Worm (Caenorhabditis elegans) whole organism, young adult: Measurements from ENCODE around the gene sre-52.

Source experiments
- B0261.1 ChIP-seq: sonication (generic microtip); optimal IDR thresholded peaks from 2 replicates; lab custom pipeline; 2016; ENCODE audit warnings: mild to moderate bottlenecking, missing genetic modification characterization, moderate library complexity, missing compliant biosample characterization
- F23B12.7 ChIP-seq: sonication (generic microtip); optimal IDR thresholded peaks from 2 replicates; lab custom pipeline; 2017; ENCODE audit warnings: missing genetic modification characterization, mild to moderate bottlenecking, missing compliant biosample characterization, antibody characterized with exemption, moderate library complexity; ENCODE audit not compliant: insufficient read depth
- F33H1.4 ChIP-seq: fragments of 200-800 bp; sonication (Bioruptor generic); IDR thresholded peaks from 2 replicates; pipeline ENCODE4 v1.3.6; 2022; ENCODE audit warnings: missing genetic modification reagents, missing genetic modification characterization, missing compliant biosample characterization
- F37B4.10 ChIP-seq: fragments of 200-800 bp; sonication (Bioruptor generic); IDR thresholded peaks from 2 replicates; pipeline ENCODE4 v1.3.6; 2022; ENCODE audit warnings: missing genetic modification characterization, missing compliant biosample characterization
- F52B5.7 ChIP-seq: sonication (generic microtip); optimal IDR thresholded peaks from 2 replicates; lab custom pipeline; 2016; ENCODE audit warnings: mild to moderate bottlenecking, missing genetic modification characterization, missing compliant biosample characterization
- K11D2.4 ChIP-seq: fragments of 200-800 bp; sonication (Bioruptor generic); IDR thresholded peaks from 2 replicates; pipeline ENCODE4 v1.3.6; 2022; ENCODE audit warnings: missing genetic modification reagents, missing genetic modification characterization, missing compliant biosample characterization
- K12H6.12 ChIP-seq: fragments of 200-800 bp; sonication (Bioruptor generic); optimal IDR thresholded peaks from 2 replicates; lab custom pipeline; 2018; ENCODE audit warnings: mild to moderate bottlenecking, missing genetic modification characterization, missing compliant biosample characterization
- T07F8.4 ChIP-seq: sonication (generic microtip); optimal IDR thresholded peaks from 2 replicates; lab custom pipeline; 2016; ENCODE audit warnings: mild to moderate bottlenecking, missing genetic modification characterization, moderate library complexity, missing compliant biosample characterization
- T26A5.8 ChIP-seq: sonication (generic microtip); optimal IDR thresholded peaks from 2 replicates; lab custom pipeline; 2016; ENCODE audit warnings: missing genetic modification characterization, missing compliant biosample characterization
- Y53G8AR.9 ChIP-seq: fragments of 200-800 bp; sonication (Bioruptor generic); conservative IDR thresholded peaks from 2 replicates; pipeline ENCODE4 v1.3.6; 2022; ENCODE audit warnings: missing genetic modification reagents, missing genetic modification characterization, missing compliant biosample characterization
- Y67H2A.10 ChIP-seq: fragments of 200-800 bp; sonication (Bioruptor generic); conservative IDR thresholded peaks from 2 replicates; pipeline ENCODE4 v1.3.6; 2022; ENCODE audit warnings: missing genetic modification reagents, missing genetic modification characterization, missing compliant biosample characterization
- Y79H2A.3 ChIP-seq: fragments of 200-800 bp; sonication (Bioruptor generic); conservative IDR thresholded peaks from 2 replicates; pipeline ENCODE4 v1.3.6; 2022; ENCODE audit warnings: missing genetic modification reagents, missing genetic modification characterization, missing compliant biosample characterization
- aptf-2 ChIP-seq: fragments of 200-800 bp; sonication (Bioruptor generic); conservative IDR thresholded peaks from 2 replicates; pipeline ENCODE4 v1.3.6; 2022; ENCODE audit warnings: missing genetic modification reagents, missing genetic modification characterization, missing compliant biosample characterization
- atf-7 ChIP-seq: sonication (generic microtip); optimal IDR thresholded peaks from 2 replicates; lab custom pipeline; 2017; ENCODE audit warnings: mild to moderate bottlenecking, missing genetic modification characterization, missing compliant biosample characterization
- attf-6 ChIP-seq: fragments of 200-800 bp; sonication (Bioruptor generic); IDR thresholded peaks from 2 replicates; pipeline ENCODE4 v1.3.6; 2022; ENCODE audit warnings: missing genetic modification reagents, missing genetic modification characterization, missing compliant biosample characterization
- cebp-1 ChIP-seq, 2 experiments: fragments of 200-800 bp in 1 of 2; sonication (Bioruptor generic) in 1 of 2; sonication (generic microtip) in 1 of 2; IDR thresholded peaks in 1 of 2; optimal IDR thresholded peaks in 1 of 2; 2 replicates each; pipeline versions ENCODE4 v1.3.6 to Lab custom; 2017 to 2022; ENCODE audit warnings: missing compliant biosample characterization in 2 of 2, missing genetic modification characterization in 2 of 2, mild to moderate bottlenecking in 1 of 2, missing genetic modification reagents in 1 of 2, moderate library complexity in 1 of 2
- cebp-2 ChIP-seq: fragments of 200-800 bp; sonication (Bioruptor generic); IDR thresholded peaks from 2 replicates; pipeline ENCODE4 v1.3.6; 2022; ENCODE audit warnings: missing genetic modification characterization, missing compliant biosample characterization
- ceh-40 ChIP-seq: fragments of 200-800 bp; sonication (Bioruptor generic); IDR thresholded peaks from 2 replicates; pipeline ENCODE4 v1.3.6; 2022; ENCODE audit warnings: missing genetic modification characterization, missing compliant biosample characterization
- ceh-58 ChIP-seq: fragments of 200-800 bp; sonication (Bioruptor generic); IDR thresholded peaks from 2 replicates; pipeline ENCODE4 v1.3.6; 2022; ENCODE audit warnings: missing genetic modification characterization, missing compliant biosample characterization
- chd-7 ChIP-seq: sonication (generic microtip); optimal IDR thresholded peaks from 2 replicates; lab custom pipeline; 2016; ENCODE audit warnings: mild to moderate bottlenecking, missing genetic modification characterization, moderate library complexity, missing compliant biosample characterization
- dox-1 ChIP-seq: fragments of 200-800 bp; sonication (Bioruptor generic); IDR thresholded peaks from 2 replicates; pipeline ENCODE4 v1.3.6; 2022; ENCODE audit warnings: missing genetic modification reagents, missing genetic modification characterization, missing compliant biosample characterization
- dpff-1 ChIP-seq: sonication (generic microtip); optimal IDR thresholded peaks from 2 replicates; lab custom pipeline; 2017; ENCODE audit warnings: mild to moderate bottlenecking, missing genetic modification characterization, missing compliant biosample characterization
- egl-44 ChIP-seq: fragments of 200-800 bp; sonication (Bioruptor generic); IDR thresholded peaks from 2 replicates; pipeline ENCODE4 v1.3.6; 2022; ENCODE audit warnings: missing genetic modification reagents, missing genetic modification characterization, missing compliant biosample characterization
- ekl-4 ChIP-seq: fragments of 200-800 bp; sonication (Bioruptor generic); IDR thresholded peaks from 2 replicates; pipeline ENCODE4 v1.3.6; 2022; ENCODE audit warnings: missing genetic modification reagents, missing genetic modification characterization, missing compliant biosample characterization
- him-1 ChIP-seq: sonication (generic microtip); optimal IDR thresholded peaks from 2 replicates; lab custom pipeline; 2016; ENCODE audit warnings: missing genotype, missing genetic modification reagents, missing genetic modification characterization, missing compliant biosample characterization
- hlh-12 ChIP-seq: sonication (generic microtip); optimal IDR thresholded peaks from 2 replicates; lab custom pipeline; 2016; ENCODE audit warnings: missing genetic modification characterization, missing compliant biosample characterization
- hsf-1 ChIP-seq: fragments of 200-800 bp; sonication (Bioruptor generic); IDR thresholded peaks from 2 replicates; pipeline ENCODE4 v1.3.6; 2022; ENCODE audit warnings: missing genetic modification reagents, missing genetic modification characterization, missing compliant biosample characterization
- lag-1 ChIP-seq: fragments of 200-800 bp; sonication (Bioruptor generic); IDR thresholded peaks from 2 replicates; pipeline ENCODE4 v1.3.6; 2022; ENCODE audit warnings: missing genetic modification reagents, missing genetic modification characterization, missing compliant biosample characterization
- lin-26 ChIP-seq: fragments of 200-800 bp; sonication (Bioruptor generic); IDR thresholded peaks from 2 replicates; pipeline ENCODE4 v1.3.6; 2022; ENCODE audit warnings: missing genetic modification reagents, missing genetic modification characterization, missing compliant biosample characterization
- lin-35 ChIP-seq, 3 experiments: fragments of 150-350 bp in 2 of 3; sonication (generic microtip) in 1 of 3; optimal IDR thresholded peaks; 2 replicates each; lab custom pipeline; 2014 to 2018; ENCODE audit warnings: missing biosample characterization in 3 of 3, missing genetic modification characterization in 3 of 3, missing genetic modification reagents in 3 of 3
- madf-8 ChIP-seq: fragments of 200-800 bp; sonication (Bioruptor generic); conservative IDR thresholded peaks from 2 replicates; pipeline ENCODE4 v1.3.6; 2022; ENCODE audit warnings: missing genetic modification reagents, missing genetic modification characterization, missing compliant biosample characterization
- mcd-1 ChIP-seq: fragments of 200-800 bp; sonication (Bioruptor generic); IDR thresholded peaks from 2 replicates; pipeline ENCODE4 v1.3.6; 2022; ENCODE audit warnings: missing genetic modification reagents, missing genetic modification characterization, missing compliant biosample characterization
- mel-28 ChIP-seq: sonication (generic microtip); optimal IDR thresholded peaks from 2 replicates; lab custom pipeline; 2016; ENCODE audit warnings: borderline replicate concordance, mild to moderate bottlenecking, missing genetic modification characterization, missing compliant biosample characterization
- mes-4 ChIP-seq: sonication (generic microtip); optimal IDR thresholded peaks from 2 replicates; lab custom pipeline; 2016; ENCODE audit warnings: missing genotype, missing genetic modification characterization, missing compliant biosample characterization
- nfya-1 ChIP-seq: sonication (generic microtip); optimal IDR thresholded peaks from 2 replicates; lab custom pipeline; 2017; ENCODE audit warnings: antibody characterized with exemption, missing compliant biosample characterization, missing genetic modification characterization, borderline replicate concordance; ENCODE audit not compliant: insufficient read depth
- nfyb-1 ChIP-seq: fragments of 200-800 bp; sonication (Bioruptor generic); IDR thresholded peaks from 2 replicates; pipeline ENCODE4 v1.3.6; 2022; ENCODE audit warnings: missing genetic modification reagents, missing genetic modification characterization, missing compliant biosample characterization
- nhr-120 ChIP-seq: fragments of 200-800 bp; sonication (Bioruptor generic); IDR thresholded peaks from 2 replicates; pipeline ENCODE4 v1.3.6; 2022; ENCODE audit warnings: missing genetic modification characterization, missing compliant biosample characterization
- nhr-27 ChIP-seq: fragments of 200-800 bp; sonication (Bioruptor generic); optimal IDR thresholded peaks from 2 replicates; lab custom pipeline; 2018; ENCODE audit warnings: mild to moderate bottlenecking, missing genetic modification characterization, moderate library complexity, missing compliant biosample characterization
- pbrm-1 ChIP-seq: fragments of 200-800 bp; sonication (Bioruptor generic); IDR thresholded peaks from 2 replicates; pipeline ENCODE4 v1.3.6; 2022; ENCODE audit warnings: missing genetic modification reagents, missing genetic modification characterization, missing compliant biosample characterization
- pha-4 ChIP-seq: fragments of 150-350 bp; sonication (generic microtip); optimal IDR thresholded peaks from 2 replicates; lab custom pipeline; 2014; ENCODE audit warnings: missing biosample characterization, missing genetic modification reagents, missing genetic modification characterization
- rpc-1 ChIP-seq, 2 experiments: fragments of 150-350 bp in 1 of 2; sonication (generic microtip) in 1 of 2; optimal IDR thresholded peaks; 2 replicates each; lab custom pipeline; 2014 to 2018; ENCODE audit warnings: missing biosample characterization in 1 of 2, missing genetic modification characterization in 1 of 2, missing genetic modification reagents in 1 of 2, missing genotype in 1 of 2
- snpc-3.4 ChIP-seq: sonication (generic microtip); optimal IDR thresholded peaks from 2 replicates; lab custom pipeline; 2017; ENCODE audit warnings: missing genetic modification characterization, mild to moderate bottlenecking, missing compliant biosample characterization, antibody characterized with exemption, moderate library complexity, missing genotype, missing genetic modification reagents
- tbp1 ChIP-seq: fragments of 200-800 bp; sonication (Bioruptor generic); optimal IDR thresholded peaks from 2 replicates; lab custom pipeline; 2018; ENCODE audit warnings: mild to moderate bottlenecking, missing genetic modification characterization, missing compliant biosample characterization
- unc-62 ChIP-seq: fragments of 150-350 bp; optimal IDR thresholded peaks from 2 replicates; lab custom pipeline; 2014; ENCODE audit warnings: missing biosample characterization, missing genetic modification reagents, missing genetic modification characterization
- zfh-2 ChIP-seq: fragments of 200-800 bp; sonication (Bioruptor generic); conservative IDR thresholded peaks from 2 replicates; pipeline ENCODE4 v1.3.6; 2022; ENCODE audit warnings: missing genetic modification reagents, missing genetic modification characterization, missing compliant biosample characterization

sre-52 gene

DNA sequence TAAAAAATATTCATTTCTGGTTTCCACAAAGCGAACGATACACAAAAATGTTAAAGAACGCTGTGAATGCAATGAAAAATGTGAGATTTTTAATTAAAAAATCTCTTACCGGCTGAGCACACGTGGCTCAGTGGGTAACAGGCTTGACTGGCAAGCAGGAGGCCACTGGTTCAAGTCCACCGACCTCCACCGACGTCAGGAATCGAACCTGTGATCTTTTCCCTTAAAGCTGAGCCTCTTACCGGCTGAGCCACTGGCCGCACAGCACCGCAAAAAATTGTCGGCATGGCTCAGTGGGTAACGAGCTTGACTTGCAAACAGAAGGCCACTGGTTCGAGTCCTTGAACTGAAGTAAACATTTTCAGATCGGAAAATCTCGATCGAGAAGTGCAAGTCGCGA is 9.3 kb downstream of the sre-52 start, which contains the start of gene C44C11.6:
TSS of gene C44C11.6 (plus strand) at position 23 of the 400 bp plus-strand sequence.
- peak; percentile 18 for TF ChIP-seq him-1 (tag; lab: Kevin White, UChicago)
- peak; percentile 83 for TF ChIP-seq zfh-2 (GFP tag; lab: Robert Waterston, UW)
- no peak for TF ChIP-seq madf-8
- no peak for TF ChIP-seq snpc-3.4
- no peak for TF ChIP-seq Y53G8AR.9 (GFP tag; lab: Robert Waterston, UW)
- TF ChIP-seq ceh-58 (GFP tag; lab: Robert Waterston, UW) = no peak
- no peak for TF ChIP-seq mel-28
- 0 out of 2 replicates have a peak, but pooled peaks have one; percentile 16 for TF ChIP-seq F33H1.4
- TF ChIP-seq ceh-40 (GFP tag; lab: Robert Waterston, UW) = no peak
- TF ChIP-seq attf-6 (GFP tag; lab: Robert Waterston, UW) = no peak
- 0 out of 2 replicates have a peak, but pooled peaks have one; percentile 33 for TF ChIP-seq F37B4.10 (GFP tag; lab: Robert Waterston, UW)
- no peak for TF ChIP-seq F23B12.7
- peak; percentile 32 for TF ChIP-seq atf-7 (tag; lab: Kevin White, UChicago)
- peak; percentile 6 for TF ChIP-seq nhr-27 (tag; lab: Kevin White, UChicago)
- TF ChIP-seq nfyb-1 (GFP tag; lab: Robert Waterston, UW) = no peak
- TF ChIP-seq aptf-2 = no peak
- TF ChIP-seq rpc-1 (optimal IDR thresholded peaks at IDR 0.05; lab: Kevin White, UChicago) = no peak
- TF ChIP-seq rpc-1 (tag; optimal IDR thresholded peaks at IDR 0.05; lab: Kevin White, UChicago) = peak; percentile 48
- TF ChIP-seq K12H6.12 (tag; lab: Kevin White, UChicago) = no peak
- TF ChIP-seq cebp-1 (GFP tag; IDR thresholded peaks at IDR 0.05; lab: Robert Waterston, UW) = no peak
- TF ChIP-seq cebp-1 (tag; optimal IDR thresholded peaks at IDR 0.05; lab: Kevin White, UChicago) = peak; percentile 12
- TF ChIP-seq lin-26 (GFP tag; lab: Robert Waterston, UW) = 0 out of 2 replicates have a peak, but pooled peaks have one; percentile 53
- peak; percentile 17 for TF ChIP-seq tbp1
- no peak for TF ChIP-seq mes-4
- TF ChIP-seq egl-44 = no peak
- no peak for TF ChIP-seq pha-4 (tag; lab: Kevin White, UChicago)
- no peak for TF ChIP-seq ekl-4 (GFP tag; lab: Robert Waterston, UW)
- peak; percentile 4 for TF ChIP-seq chd-7 (tag; lab: Kevin White, UChicago)
- TF ChIP-seq Y79H2A.3 (GFP tag; lab: Robert Waterston, UW) = no peak
- TF ChIP-seq mcd-1 (GFP tag; lab: Robert Waterston, UW) = peak; percentile 34
- TF ChIP-seq K11D2.4 (GFP tag; lab: Robert Waterston, UW) = peak; percentile 15; the same call in 1 of the 2 replicates
- peak; percentile 64 for TF ChIP-seq F52B5.7 (tag; lab: Kevin White, UChicago)
- 0 out of 2 replicates have a peak, but pooled peaks have one; percentile 12 for TF ChIP-seq pbrm-1 (GFP tag; lab: Robert Waterston, UW)
- TF ChIP-seq B0261.1 (tag; lab: Kevin White, UChicago) = no peak
- TF ChIP-seq dpff-1 (tag; lab: Kevin White, UChicago) = no peak
- 0 out of 2 replicates have a peak, but pooled peaks have one; percentile 53 for TF ChIP-seq lag-1 (GFP tag; lab: Robert Waterston, UW)
- no peak for TF ChIP-seq cebp-2 (GFP tag; lab: Robert Waterston, UW)
- no peak for TF ChIP-seq hlh-12
- no peak for TF ChIP-seq T26A5.8 (tag; lab: Kevin White, UChicago)
- no peak for TF ChIP-seq T07F8.4 (tag; lab: Kevin White, UChicago)
- TF ChIP-seq Y67H2A.10 = no peak
- no peak for TF ChIP-seq lin-35 (GFP tag; optimal IDR thresholded peaks at IDR 0.05; lab: Kevin White, UChicago)
- no peak for TF ChIP-seq nfya-1 (tag; lab: Kevin White, UChicago)
- 0 out of 2 replicates have a peak, but pooled peaks have one; percentile 24 for TF ChIP-seq nhr-120 (GFP tag; lab: Robert Waterston, UW)
- TF ChIP-seq unc-62 (GFP tag; lab: Kevin White, UChicago) = no peak
- 0 out of 2 replicates have a peak, but pooled peaks have one; percentile 24 for TF ChIP-seq hsf-1 (GFP tag; lab: Robert Waterston, UW)
- 0 out of 2 replicates have a peak, but pooled peaks have one; percentile 30 for TF ChIP-seq dox-1
- TF ChIP-seq, all 124 proteins: peak for 19
